Fruit fly (Drosophila melanogaster) whole organism, adult: Measurements from ENCODE around the gene fwe.

ENCODE experiments used
- CG11617 ChIP-seq: fragments of 200-800 bp; sonication (Bioruptor generic); optimal IDR thresholded peaks from 2 replicates; lab custom pipeline; 2017; ENCODE audit warnings: mild to moderate bottlenecking, missing biosample characterization, missing genetic modification reagents, missing genetic modification characterization
- CG12768 ChIP-seq: fragments of 200-800 bp; sonication (Bioruptor generic); optimal IDR thresholded peaks from 2 replicates; lab custom pipeline; 2017; ENCODE audit warnings: missing biosample characterization, missing genetic modification characterization, mild to moderate bottlenecking, moderate library complexity, missing genetic modification reagents
- CG14711 ChIP-seq: fragments of 200-800 bp; sonication (Bioruptor generic); optimal IDR thresholded peaks from 2 replicates; lab custom pipeline; 2018; ENCODE audit warnings: missing biosample characterization, mild to moderate bottlenecking, missing genetic modification characterization, moderate library complexity
- CG1620 ChIP-seq: fragments of 200-800 bp; sonication (Bioruptor generic); optimal IDR thresholded peaks from 2 replicates; lab custom pipeline; 2016; ENCODE audit warnings: missing biosample characterization, missing genetic modification characterization
- CG33017 ChIP-seq: fragments of 200-800 bp; sonication (Bioruptor generic); optimal IDR thresholded peaks from 2 replicates; lab custom pipeline; 2018; ENCODE audit warnings: missing biosample characterization, mild to moderate bottlenecking, missing genetic modification characterization, moderate library complexity
- CG5204 ChIP-seq: fragments of 200-800 bp; sonication (Bioruptor generic); optimal IDR thresholded peaks from 2 replicates; lab custom pipeline; 2016; ENCODE audit warnings: missing biosample characterization, missing genetic modification characterization
- CG7045 ChIP-seq: fragments of 200-800 bp; sonication (Bioruptor generic); optimal IDR thresholded peaks from 2 replicates; lab custom pipeline; 2017; ENCODE audit warnings: missing biosample characterization, mild to moderate bottlenecking, missing genetic modification characterization
- CG7101 ChIP-seq: fragments of 200-800 bp; sonication (Bioruptor generic); optimal IDR thresholded peaks from 2 replicates; lab custom pipeline; 2018; ENCODE audit warnings: missing biosample characterization, mild to moderate bottlenecking, missing genetic modification characterization, moderate library complexity
- Clk ChIP-seq: fragments of 200-800 bp; sonication (Bioruptor generic); optimal IDR thresholded peaks from 2 replicates; lab custom pipeline; 2017; ENCODE audit warnings: missing biosample characterization, missing genetic modification characterization
- Crg-1 ChIP-seq: fragments of 200-800 bp; sonication (Bioruptor generic); optimal IDR thresholded peaks from 2 replicates; lab custom pipeline; 2016; ENCODE audit warnings: missing biosample characterization, missing genetic modification characterization
- Hr96 ChIP-seq: fragments of 200-800 bp; sonication (Bioruptor generic); optimal IDR thresholded peaks from 2 replicates; lab custom pipeline; 2016; ENCODE audit warnings: missing biosample characterization, missing genetic modification characterization
- Mnt ChIP-seq: fragments of 200-800 bp; sonication (Bioruptor generic); optimal IDR thresholded peaks from 2 replicates; lab custom pipeline; 2016; ENCODE audit warnings: missing biosample characterization, mild to moderate bottlenecking, missing genetic modification characterization
- bab1 ChIP-seq: fragments of 200-800 bp; sonication (Bioruptor generic); optimal IDR thresholded peaks from 3 replicates; lab custom pipeline; 2019; ENCODE audit warnings: missing biosample characterization, mild to moderate bottlenecking, missing genetic modification characterization, moderate library complexity
- cic ChIP-seq: fragments of 200-800 bp; sonication (Bioruptor generic); optimal IDR thresholded peaks from 2 replicates; lab custom pipeline; 2017; ENCODE audit warnings: missing biosample characterization, mild to moderate bottlenecking, missing genetic modification characterization, moderate library complexity
- cnc ChIP-seq, 2 experiments: fragments of >200 bp; optimal IDR thresholded peaks; 2 replicates each; lab custom pipeline; 2017
- kay ChIP-seq: fragments of 200-800 bp; sonication (Bioruptor generic); peaks from one replicate; lab custom pipeline; 2016; ENCODE audit warnings: missing biosample characterization, missing genetic modification characterization, borderline replicate concordance
- ovo ChIP-seq: fragments of 200-800 bp; sonication (Bioruptor generic); optimal IDR thresholded peaks from 2 replicates; lab custom pipeline; 2016; ENCODE audit warnings: missing biosample characterization, missing genetic modification characterization
- pad ChIP-seq: fragments of 200-800 bp; sonication (Bioruptor generic); optimal IDR thresholded peaks from 3 replicates; lab custom pipeline; 2017; ENCODE audit warnings: missing biosample characterization, missing genetic modification characterization, mild to moderate bottlenecking, moderate library complexity, missing genetic modification reagents
- tj ChIP-seq: fragments of 200-800 bp; sonication (Bioruptor generic); optimal IDR thresholded peaks from 3 replicates; lab custom pipeline; 2017; ENCODE audit warnings: missing biosample characterization, mild to moderate bottlenecking, missing genetic modification characterization, moderate library complexity
- toe ChIP-seq: fragments of 200-800 bp; sonication (Bioruptor generic); optimal IDR thresholded peaks from 2 replicates; lab custom pipeline; 2016; ENCODE audit warnings: missing biosample characterization, missing genetic modification characterization

The fwe gene

dm6 chr3L:15785368-15785767 is 30.8 kb downstream of the fwe start:
- TF ChIP-seq cnc (optimal IDR thresholded peaks at IDR 0.05; lab: Kevin White, UChicago) (no peak), cic (no peak), Hr96 (GFP tag; lab: Kevin White, UChicago) (no peak), pad (GFP tag; lab: Kevin White, UChicago) (no peak), CG12768 (no peak), ovo (no peak), bab1 (no peak), Clk (GFP tag; lab: Kevin White, UChicago) (no peak), CG11617 (GFP tag; lab: Kevin White, UChicago) (no peak), tj (GFP tag; lab: Kevin White, UChicago) (no peak), CG7045 (no peak), toe (no peak), Mnt (GFP tag; lab: Kevin White, UChicago) (no peak), CG14711 (tag; lab: Kevin White, UChicago) (no peak), Crg-1 (no peak)

- TF ChIP-seq CG7101 (tag; lab: Kevin White, UChicago) (no peak), cic (no peak), Hr96 (GFP tag; lab: Kevin White, UChicago) (no peak), toe (no peak), bab1 (no peak), CG7045 (no peak), CG5204 (no peak), Clk (GFP tag; lab: Kevin White, UChicago) (no peak), pad (GFP tag; lab: Kevin White, UChicago) (no peak), tj (GFP tag; lab: Kevin White, UChicago) (no peak)
Measured at dm6 chr3L:15778951-15779350, 37.3 kb downstream of the fwe start.

DNA sequence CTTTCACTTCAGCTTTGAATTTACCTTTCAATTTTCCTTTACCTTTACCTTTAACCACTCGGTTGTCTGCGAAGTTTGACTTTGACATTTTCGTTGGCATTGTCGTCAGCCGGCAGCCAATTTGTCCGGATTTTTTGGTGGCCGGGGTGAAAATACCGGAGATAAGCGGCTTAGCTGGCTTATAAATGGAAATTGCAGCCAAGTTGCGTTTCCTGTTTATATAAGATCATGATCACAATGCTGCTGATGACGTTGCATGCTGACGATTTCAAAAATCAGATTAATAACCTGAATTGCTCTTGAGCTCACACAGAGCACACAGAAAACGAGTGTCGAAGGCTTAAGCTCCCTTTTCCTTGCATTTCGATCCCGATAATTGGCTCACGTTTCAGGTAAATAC is 38.4 kb downstream of the fwe start:
- TF ChIP-seq Crg-1 (no peak), cic (no peak), bab1 (no peak), ovo (no peak), CG1620 (no peak), pad (GFP tag; lab: Kevin White, UChicago) (no peak), Hr96 (GFP tag; lab: Kevin White, UChicago) (no peak), kay (GFP tag; lab: Kevin White, UChicago) (no peak), toe (no peak), Mnt (GFP tag; lab: Kevin White, UChicago) (no peak), Clk (GFP tag; lab: Kevin White, UChicago) (no peak), CG7045 (no peak), tj (GFP tag; lab: Kevin White, UChicago) (no peak), CG12768 (no peak), CG5204 (no peak), cnc (optimal IDR thresholded peaks at IDR 0.05; lab: Kevin White, UChicago) (no peak), CG14711 (tag; lab: Kevin White, UChicago) (no peak), CG33017 (tag; lab: Kevin White, UChicago) (no peak)

DNA sequence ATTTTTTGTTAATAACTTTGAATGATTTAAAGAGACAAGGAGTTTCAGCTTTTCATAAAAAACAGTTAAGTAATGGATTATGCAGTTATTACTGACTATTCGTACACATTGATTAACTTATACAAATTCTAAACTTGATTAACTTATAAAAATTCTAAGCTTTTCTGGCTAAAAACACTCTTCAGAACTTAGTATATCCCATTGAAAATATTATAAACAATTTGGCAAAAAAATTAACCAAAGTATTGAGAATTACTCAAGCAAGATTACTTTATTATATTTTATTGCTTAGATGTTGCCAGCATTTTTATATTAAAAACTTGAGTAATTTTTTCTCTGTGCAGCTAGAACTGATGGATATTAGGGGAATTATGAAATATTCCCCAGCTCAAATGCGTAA is 38.8 kb downstream of the fwe start:
- TF ChIP-seq CG7045: no peak
- no peak for TF ChIP-seq ovo
- no peak for TF ChIP-seq CG11617 (GFP tag; lab: Kevin White, UChicago)
- no peak for TF ChIP-seq Crg-1
- no peak for TF ChIP-seq CG5204
- no peak for TF ChIP-seq tj (GFP tag; lab: Kevin White, UChicago)
- TF ChIP-seq Hr96 (GFP tag; lab: Kevin White, UChicago): no peak
- TF ChIP-seq Clk (GFP tag; lab: Kevin White, UChicago): no peak
- no peak for TF ChIP-seq cic
- TF ChIP-seq bab1: no peak
- no peak for TF ChIP-seq kay (GFP tag; lab: Kevin White, UChicago)
- TF ChIP-seq CG12768: no peak
- TF ChIP-seq toe: no peak

DNA sequence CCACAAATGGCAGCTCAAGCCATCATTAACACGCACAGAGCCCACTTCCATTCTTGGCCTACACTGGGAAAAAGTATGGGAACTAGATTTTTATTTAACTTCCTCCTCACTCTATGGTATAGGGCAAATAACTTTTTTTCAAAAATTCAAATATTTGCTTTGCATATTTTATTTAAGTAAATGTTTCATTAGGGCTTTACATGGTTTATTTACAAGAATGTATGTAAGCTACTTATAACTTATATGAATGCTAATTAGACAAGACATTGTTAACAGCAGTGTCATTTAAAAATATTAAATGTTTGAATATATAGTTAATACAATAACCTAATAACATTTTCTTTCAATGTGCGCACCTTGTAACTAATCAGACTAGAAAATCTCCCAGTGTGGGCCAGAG is 40.7 kb downstream of the fwe start:
- TF ChIP-seq CG12768 (no peak), CG5204 (no peak), Clk (GFP tag; lab: Kevin White, UChicago) (no peak), tj (GFP tag; lab: Kevin White, UChicago) (no peak), pad (GFP tag; lab: Kevin White, UChicago) (no peak), ovo (no peak), CG1620 (no peak), CG7101 (tag; lab: Kevin White, UChicago) (no peak), CG11617 (GFP tag; lab: Kevin White, UChicago) (no peak), CG33017 (tag; lab: Kevin White, UChicago) (no peak), toe (no peak), cnc (optimal IDR thresholded peaks at IDR 0.05; lab: Kevin White, UChicago) (no peak), cic (no peak), Hr96 (GFP tag; lab: Kevin White, UChicago) (no peak), Mnt (GFP tag; lab: Kevin White, UChicago) (no peak), CG7045 (no peak)

dm6 chr3L:15772239-15772638 is 44.0 kb downstream of the fwe start:
- TF ChIP-seq Clk (GFP tag; lab: Kevin White, UChicago) (no peak), CG11617 (GFP tag; lab: Kevin White, UChicago) (no peak), CG14711 (tag; lab: Kevin White, UChicago) (no peak), CG1620 (no peak), ovo (no peak), kay (GFP tag; lab: Kevin White, UChicago) (no peak), CG7045 (no peak), Hr96 (GFP tag; lab: Kevin White, UChicago) (no peak), Crg-1 (no peak), CG7101 (tag; lab: Kevin White, UChicago) (no peak), CG12768 (no peak), pad (GFP tag; lab: Kevin White, UChicago) (no peak), Mnt (GFP tag; lab: Kevin White, UChicago) (no peak)

- TF ChIP-seq kay (GFP tag; lab: Kevin White, UChicago) (no peak), bab1 (no peak), CG1620 (no peak)
Measured at dm6 chr3L:15771565-15771964, 44.6 kb downstream of the fwe start.
